Worm (Caenorhabditis elegans) whole organism, L4 larva: ENCODE data around the gene Y39B6A.33.

Experiments used
- F10B5.3 ChIP-seq: sonication (generic microtip); optimal IDR thresholded peaks from 2 replicates; lab custom pipeline; 2016; ENCODE audit warnings: mild to moderate bottlenecking, missing genetic modification characterization, missing compliant biosample characterization
- F49E8.2 ChIP-seq: sonication (generic microtip); optimal IDR thresholded peaks from 2 replicates; lab custom pipeline; 2016; ENCODE audit warnings: missing compliant biosample characterization, mild to moderate bottlenecking, missing genetic modification characterization, borderline replicate concordance
- R02D3.7 ChIP-seq: fragments of 150-350 bp; sonication (generic microtip); optimal IDR thresholded peaks from 3 replicates; lab custom pipeline; 2014; ENCODE audit warnings: missing biosample characterization, missing genetic modification characterization
- T20F7.1 ChIP-seq: fragments of 200-800 bp; sonication (Bioruptor generic); optimal IDR thresholded peaks from 2 replicates; lab custom pipeline; 2018; ENCODE audit warnings: mild to moderate bottlenecking, missing genetic modification characterization, missing compliant biosample characterization
- Y48G9A.11 ChIP-seq: fragments of 200-800 bp; sonication (Bioruptor generic); IDR thresholded peaks from 2 replicates; pipeline ENCODE4 v1.3.6; 2022; ENCODE audit warnings: missing genetic modification reagents, missing genetic modification characterization, missing compliant biosample characterization
- ZK337.2 ChIP-seq: fragments of 200-800 bp; sonication (Bioruptor generic); IDR thresholded peaks from 2 replicates; pipeline ENCODE4 v1.3.6; 2022; ENCODE audit warnings: missing genetic modification reagents, missing genetic modification characterization, missing compliant biosample characterization
- aha-1 ChIP-seq: fragments of 150-350 bp; peaks from one replicate; lab custom pipeline; 2014; ENCODE audit warnings: missing biosample characterization, missing genetic modification characterization
- ama-1 ChIP-seq: fragments of 150-350 bp; optimal IDR thresholded peaks from 2 replicates; lab custom pipeline; 2014; ENCODE audit warnings: inconsistent platforms, mixed read lengths
- arid-1 ChIP-seq: fragments of 200-800 bp; sonication (Bioruptor generic); conservative IDR thresholded peaks from 2 replicates; pipeline ENCODE4 v1.3.6; 2022; ENCODE audit warnings: missing genetic modification reagents, missing genetic modification characterization, missing compliant biosample characterization
- ceh-28 ChIP-seq: fragments of 150-350 bp; optimal IDR thresholded peaks from 2 replicates; lab custom pipeline; 2014; ENCODE audit warnings: missing biosample characterization, missing genetic modification reagents, missing genetic modification characterization
- ceh-32 ChIP-seq: sonication (generic microtip); optimal IDR thresholded peaks from 2 replicates; lab custom pipeline; 2016; ENCODE audit warnings: mild to moderate bottlenecking, missing genetic modification characterization, missing compliant biosample characterization; ENCODE audit not compliant: poor library complexity
- ceh-44 ChIP-seq: fragments of 200-800 bp; sonication (Bioruptor generic); IDR thresholded peaks from 2 replicates; pipeline ENCODE4 v1.3.6; 2022; ENCODE audit warnings: missing genetic modification reagents, missing genetic modification characterization, missing compliant biosample characterization
- daf-12 ChIP-seq: fragments of 150-350 bp; optimal IDR thresholded peaks from 2 replicates; lab custom pipeline; 2014; ENCODE audit warnings: missing biosample characterization, missing genetic modification reagents, missing genetic modification characterization
- daf-16 ChIP-seq, 3 experiments: sonication (generic microtip); optimal IDR thresholded peaks; 2 replicates each; lab custom pipeline; 2016 to 2017; ENCODE audit warnings: missing genetic modification characterization in 3 of 3, missing genetic modification reagents in 3 of 3, mild to moderate bottlenecking in 2 of 3, missing compliant biosample characterization in 2 of 3, missing biosample characterization in 1 of 3, moderate library complexity in 1 of 3
- dmd-6 ChIP-seq: fragments of 200-800 bp; sonication (Bioruptor generic); IDR thresholded peaks from 2 replicates; pipeline ENCODE4 v1.3.6; 2022; ENCODE audit warnings: missing genetic modification reagents, missing genetic modification characterization, missing compliant biosample characterization
- dmd-9 ChIP-seq: fragments of 200-800 bp; sonication (Bioruptor generic); IDR thresholded peaks from 2 replicates; pipeline ENCODE4 v1.3.6; 2022; ENCODE audit warnings: missing genetic modification reagents, missing genetic modification characterization, missing compliant biosample characterization
- gei-8 ChIP-seq: fragments of 200-800 bp; sonication (Bioruptor generic); optimal IDR thresholded peaks from 2 replicates; lab custom pipeline; 2018; ENCODE audit warnings: mild to moderate bottlenecking, missing genetic modification characterization, missing compliant biosample characterization
- hlh-11 ChIP-seq: fragments of 200-800 bp; sonication (Bioruptor generic); optimal IDR thresholded peaks from 2 replicates; lab custom pipeline; 2018; ENCODE audit warnings: mild to moderate bottlenecking, missing genetic modification characterization, missing compliant biosample characterization
- lin-13 ChIP-seq: fragments of 150-350 bp; optimal IDR thresholded peaks from 2 replicates; lab custom pipeline; 2014; ENCODE audit warnings: missing biosample characterization, missing genetic modification reagents, missing genetic modification characterization
- lin-29 ChIP-seq: fragments of 200-800 bp; sonication (Bioruptor generic); IDR thresholded peaks from 2 replicates; pipeline ENCODE4 v1.3.6; 2022; ENCODE audit warnings: missing genetic modification reagents, missing genetic modification characterization, missing compliant biosample characterization
- lin-38 ChIP-seq: fragments of 200-800 bp; sonication (Bioruptor generic); IDR thresholded peaks from 2 replicates; pipeline ENCODE4 v1.3.6; 2022; ENCODE audit warnings: missing genetic modification reagents, missing genetic modification characterization, missing compliant biosample characterization
- lin-39 ChIP-seq: fragments of 150-350 bp; optimal IDR thresholded peaks from 2 replicates; lab custom pipeline; 2014; ENCODE audit warnings: missing biosample characterization, missing genetic modification reagents, missing genetic modification characterization
- mep-1 ChIP-seq: fragments of 150-350 bp; sonication (generic microtip); optimal IDR thresholded peaks from 3 replicates; lab custom pipeline; 2014; ENCODE audit warnings: missing biosample characterization, missing genetic modification characterization
- mxl-2 ChIP-seq: fragments of 200-800 bp; sonication (Bioruptor generic); conservative IDR thresholded peaks from 2 replicates; pipeline ENCODE4 v1.3.6; 2022; ENCODE audit warnings: missing genetic modification reagents, missing genetic modification characterization, missing compliant biosample characterization
- nhr-102 ChIP-seq: sonication (generic microtip); optimal IDR thresholded peaks from 2 replicates; lab custom pipeline; 2016; ENCODE audit warnings: mild to moderate bottlenecking, missing genetic modification characterization, moderate library complexity, missing compliant biosample characterization
- nhr-237 ChIP-seq: sonication (generic microtip); optimal IDR thresholded peaks from 2 replicates; lab custom pipeline; 2017; ENCODE audit warnings: missing biosample characterization, missing genetic modification characterization
- nhr-28 ChIP-seq: fragments of 150-350 bp; optimal IDR thresholded peaks from 2 replicates; lab custom pipeline; 2014; ENCODE audit warnings: missing biosample characterization, missing genetic modification characterization
- nhr-42 ChIP-seq: fragments of 200-800 bp; sonication (Bioruptor generic); IDR thresholded peaks from 2 replicates; pipeline ENCODE4 v1.3.6; 2022; ENCODE audit warnings: missing genetic modification characterization, missing compliant biosample characterization
- nhr-77 ChIP-seq: fragments of 150-350 bp; optimal IDR thresholded peaks from 2 replicates; lab custom pipeline; 2014; ENCODE audit warnings: missing biosample characterization, missing genetic modification characterization
- pha-4 ChIP-seq, 2 experiments: fragments of 150-350 bp in 1 of 2; fragments of 200-800 bp in 1 of 2; sonication (Bioruptor generic) in 1 of 2; IDR thresholded peaks in 1 of 2; optimal IDR thresholded peaks in 1 of 2; 2 replicates each; pipeline versions ENCODE4 v1.3.6 to Lab custom; 2014 to 2022; ENCODE audit warnings: missing genetic modification characterization in 2 of 2, missing genetic modification reagents in 2 of 2, missing biosample characterization in 1 of 2, missing compliant biosample characterization in 1 of 2
- pqm-1 ChIP-seq: sonication (generic microtip); optimal IDR thresholded peaks from 2 replicates; lab custom pipeline; 2017; ENCODE audit warnings: missing biosample characterization, missing genetic modification characterization
- rbr-2 ChIP-seq: sonication (generic microtip); optimal IDR thresholded peaks from 2 replicates; lab custom pipeline; 2016; ENCODE audit warnings: missing genotype, missing genetic modification characterization, missing compliant biosample characterization
- set-16 ChIP-seq: fragments of 200-800 bp; sonication (Bioruptor generic); IDR thresholded peaks from 2 replicates; pipeline ENCODE4 v1.3.6; 2022; ENCODE audit warnings: missing genetic modification reagents, missing genetic modification characterization, missing compliant biosample characterization
- skn-1 ChIP-seq: fragments of 150-350 bp; optimal IDR thresholded peaks from 2 replicates; lab custom pipeline; 2014; ENCODE audit warnings: missing biosample characterization, missing genetic modification characterization
- snpc-1.2 ChIP-seq: fragments of 200-800 bp; sonication (Bioruptor generic); IDR thresholded peaks from 2 replicates; pipeline ENCODE4 v1.3.6; 2022; ENCODE audit warnings: missing genetic modification reagents, missing genetic modification characterization, missing compliant biosample characterization
- snpc-4 ChIP-seq: fragments of 150-350 bp; optimal IDR thresholded peaks from 2 replicates; lab custom pipeline; 2014; ENCODE audit warnings: missing biosample characterization, missing genetic modification characterization
- tra-1 ChIP-seq: fragments of 200-800 bp; sonication (Bioruptor generic); IDR thresholded peaks from 2 replicates; pipeline ENCODE4 v1.3.6; 2022; ENCODE audit warnings: missing genetic modification reagents, missing genetic modification characterization, missing compliant biosample characterization
- unc-130 ChIP-seq: sonication (generic microtip); optimal IDR thresholded peaks from 2 replicates; lab custom pipeline; 2016; ENCODE audit warnings: missing genetic modification reagents, missing genetic modification characterization, missing compliant biosample characterization
- unc-62 ChIP-seq, 3 experiments: fragments of 150-350 bp in 1 of 3; sonication (generic microtip); optimal IDR thresholded peaks in 2 of 3; peaks in 1 of 3; 1 replicate in 1 of 3; 2 replicates in 2 of 3; lab custom pipeline; 2014 to 2017; ENCODE audit warnings: missing biosample characterization in 3 of 3, missing genetic modification characterization in 3 of 3, missing genetic modification reagents in 3 of 3, missing genotype in 1 of 3
- ztf-7 ChIP-seq: fragments of 150-350 bp; optimal IDR thresholded peaks from 2 replicates; lab custom pipeline; 2014; ENCODE audit warnings: missing biosample characterization, missing genetic modification characterization

Gene Y39B6A.33

DNA sequence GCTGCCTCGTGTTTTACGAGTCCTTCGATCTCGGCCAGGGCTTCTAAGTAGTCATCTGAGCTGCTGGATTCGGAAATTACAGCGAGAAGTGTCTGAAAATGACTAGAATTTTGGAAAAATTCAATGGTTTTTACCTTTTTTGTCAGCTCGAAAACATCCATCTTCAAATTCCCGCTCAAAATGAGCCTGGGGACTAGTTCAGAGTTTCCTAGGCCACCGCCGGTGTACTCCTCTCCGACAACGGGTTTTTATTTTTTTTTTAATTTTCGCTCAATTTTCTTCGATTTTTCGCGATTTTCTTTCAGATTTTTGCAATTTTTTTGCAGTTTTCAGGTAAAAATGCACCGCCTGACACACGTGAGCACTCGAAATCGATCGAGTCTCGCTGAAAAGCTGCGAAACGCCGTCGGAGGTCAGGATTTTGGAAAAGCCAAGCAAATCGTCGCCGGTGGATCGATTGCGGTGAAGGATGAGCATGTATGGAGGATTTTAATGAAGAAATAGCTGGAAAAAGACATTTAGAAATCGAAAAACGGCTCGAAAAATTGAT, 20.7 kb upstream of the Y39B6A.33 start, which contains the start of the genes mrps-35 and sws-1 (continued):
- TF ChIP-seq set-16 = 0 out of 2 replicates have a peak, but pooled peaks have one; percentile 9
- peak; percentile 47 for TF ChIP-seq F49E8.2
- peak; percentile 10 for TF ChIP-seq ztf-7 (tag; lab: Kevin White, UChicago)
- TF ChIP-seq unc-62 (GFP tag; optimal IDR thresholded peaks at IDR 0.05 in 1 of 2; lab: Kevin White, UChicago) = peak in 1 of 2 experiments; percentile 11
- no peak for TF ChIP-seq unc-62 (tag; optimal IDR thresholded peaks at IDR 0.05; lab: Kevin White, UChicago)
- no peak for TF ChIP-seq gei-8 (GFP tag; lab: Kevin White, UChicago)
- no peak for TF ChIP-seq daf-16 (GFP tag; optimal IDR thresholded peaks at IDR 0.05; lab: Kevin White, UChicago)
- TF ChIP-seq daf-16 (tag; optimal IDR thresholded peaks at IDR 0.05; lab: Kevin White, UChicago) = peak; percentile 46
- TF ChIP-seq dmd-6 = peak; percentile 64
- TF ChIP-seq nhr-42 = no peak
- peak; percentile 66; the same call in 1 of the 2 replicates for TF ChIP-seq ceh-44 (GFP tag; lab: Robert Waterston, UW)
- peak; percentile 85 for TF ChIP-seq tra-1 (GFP tag; lab: Robert Waterston, UW)
- no peak for TF ChIP-seq nhr-102 (tag; lab: Kevin White, UChicago)
- no peak for TF ChIP-seq T20F7.1 (GFP tag; lab: Kevin White, UChicago)
- peak; percentile 45 for TF ChIP-seq mep-1 (tag; lab: Kevin White, UChicago)
- peak; percentile 92 for TF ChIP-seq ZK337.2 (GFP tag; lab: Robert Waterston, UW)
- TF ChIP-seq rbr-2 (tag; lab: Kevin White, UChicago) = peak; percentile 37
- TF ChIP-seq ceh-28 (tag; lab: Kevin White, UChicago) = no peak
- no peak for TF ChIP-seq ama-1
- 0 out of 2 replicates have a peak, but pooled peaks have one; percentile 30 for TF ChIP-seq snpc-1.2 (GFP tag; lab: Robert Waterston, UW)
- TF ChIP-seq nhr-77 (tag; lab: Kevin White, UChicago) = no peak
- no peak for TF ChIP-seq skn-1 (tag; lab: Kevin White, UChicago)
- TF ChIP-seq unc-130 (GFP tag; lab: Kevin White, UChicago) = peak; percentile 79
- peak; percentile 73 for TF ChIP-seq lin-38
- peak; percentile 16 for TF ChIP-seq nhr-28 (tag; lab: Kevin White, UChicago)

ce11 chrV:18981736-18982135, 20.0 kb upstream of the Y39B6A.33 start:
- TF ChIP-seq aha-1 (tag; lab: Kevin White, UChicago) (peak; percentile 66), nhr-237 (tag; lab: Kevin White, UChicago) (no peak)
- TF ChIP-seq, all 104 proteins: peak for 1

ce11 chrV:18984656-18985055, 17.1 kb upstream of the Y39B6A.33 start:
- TF ChIP-seq ceh-28 (tag; lab: Kevin White, UChicago) = peak; percentile 41

DNA sequence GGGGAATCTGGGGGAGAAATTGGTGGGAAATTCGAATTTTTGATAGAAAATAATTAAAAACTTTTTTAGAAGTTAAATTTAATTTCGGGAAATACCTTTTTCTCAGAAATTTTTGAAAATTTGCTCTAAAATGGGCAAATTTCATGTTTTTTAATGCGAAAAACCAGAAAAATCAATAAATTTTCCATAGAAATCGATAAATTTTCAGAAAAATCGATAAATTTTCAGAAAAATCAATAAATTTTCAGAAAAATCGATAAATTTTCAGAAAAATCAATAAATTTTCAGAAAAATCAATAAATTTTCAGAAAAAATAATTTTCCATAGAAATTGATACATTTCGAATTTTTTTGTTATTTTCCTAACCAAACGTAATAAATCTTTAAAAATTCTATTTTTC, 15.7 kb upstream of the Y39B6A.33 start:
- TF ChIP-seq ceh-28 (tag; lab: Kevin White, UChicago) = peak; percentile 71
- TF ChIP-seq mxl-2 (GFP tag; lab: Robert Waterston, UW) = no peak
- TF ChIP-seq hlh-11 = no peak
- TF ChIP-seq R02D3.7 (tag; lab: Kevin White, UChicago) = no peak
- no peak for TF ChIP-seq snpc-4 (tag; lab: Kevin White, UChicago)
- TF ChIP-seq lin-29 (GFP tag; lab: Robert Waterston, UW) = no peak

ce11 chrV:18990238-18990901, 11.4 kb upstream of the Y39B6A.33 start, which contains the start of the genes reps-1 and Y39B6A.37:
Gene reps-1, minus strand, starts transcription at chrV:18990500.
Gene Y39B6A.37, plus strand, starts transcription at chrV:18990851.
- TF ChIP-seq Y48G9A.11 = peak; percentile 57; the same call in 1 of the 2 replicates
- peak; percentile 72 for TF ChIP-seq lin-13 (GFP tag; lab: Kevin White, UChicago)
- peak; percentile 60 for TF ChIP-seq dmd-6
- no peak for TF ChIP-seq pqm-1 (tag; lab: Kevin White, UChicago)
- TF ChIP-seq nhr-77 (tag; lab: Kevin White, UChicago) = peak; percentile 44
- no peak for TF ChIP-seq skn-1 (tag; lab: Kevin White, UChicago)
- peak; percentile 77 for TF ChIP-seq mep-1 (tag; lab: Kevin White, UChicago)
- 0 out of 2 replicates have a peak, but pooled peaks have one; percentile 36 for TF ChIP-seq lin-29 (GFP tag; lab: Robert Waterston, UW)
- TF ChIP-seq lin-39 = no peak
- TF ChIP-seq daf-16 (GFP tag; optimal IDR thresholded peaks at IDR 0.05; lab: Kevin White, UChicago) = peak in 1 of 2 experiments; percentile 7
- peak; percentile 36 for TF ChIP-seq daf-16 (tag; optimal IDR thresholded peaks at IDR 0.05; lab: Kevin White, UChicago)
- no peak for TF ChIP-seq ceh-32
- peak; percentile 81 for TF ChIP-seq dmd-9
- TF ChIP-seq arid-1 (GFP tag; lab: Robert Waterston, UW) = 0 out of 2 replicates have a peak, but pooled peaks have one; percentile 16
- TF ChIP-seq pha-4 (GFP tag; IDR thresholded peaks at IDR 0.05; lab: Robert Waterston, UW) = peak; percentile 38; the same call in 1 of the 2 replicates
- TF ChIP-seq pha-4 (tag; optimal IDR thresholded peaks at IDR 0.05; lab: Kevin White, UChicago) = no peak
- TF ChIP-seq F10B5.3 (tag; lab: Kevin White, UChicago) = peak; percentile 2
- no peak for TF ChIP-seq daf-12 (tag; lab: Kevin White, UChicago)
